Fruit fly (Drosophila melanogaster): Measurements from ENCODE around the gene FucTB.

dm6 chr2L:9445753-9446152 lies 14.9 kb upstream of the FucTB start:
- TF ChIP-seq psq (GFP tag; optimal IDR thresholded peaks at IDR 0.05) (no peak), foxo (GFP tag; optimal IDR thresholded peaks at IDR 0.05) (no peak), Jra (GFP tag; optimal IDR thresholded peaks at IDR 0.05) (no peak), brk (GFP tag; optimal IDR thresholded peaks at IDR 0.05) (no peak), usp (GFP tag; optimal IDR thresholded peaks at IDR 0.05) (no peak), jim (GFP tag; optimal IDR thresholded peaks at IDR 0.05) (no peak), Hr78 (GFP tag; optimal IDR thresholded peaks at IDR 0.05) (no peak), Mio (GFP tag; optimal IDR thresholded peaks at IDR 0.05) (no peak), Myc (optimal IDR thresholded peaks at IDR 0.05) (no peak), fru (GFP tag; optimal IDR thresholded peaks at IDR 0.05) (no peak)

All from whole organism, wandering third instar larva.